Fruit fly (Drosophila melanogaster): Measurements from ENCODE around the gene trio.

- no peak for TF ChIP-seq h (optimal IDR thresholded peaks at IDR 0.05)
- TF ChIP-seq insv (optimal IDR thresholded peaks at IDR 0.05) = no peak
- no peak for TF ChIP-seq Sin3A (optimal IDR thresholded peaks at IDR 0.05)
- TF ChIP-seq psq (optimal IDR thresholded peaks at IDR 0.05) = no peak
- no peak for TF ChIP-seq ttk (optimal IDR thresholded peaks at IDR 0.05)
- no peak for TF ChIP-seq Myc (optimal IDR thresholded peaks at IDR 0.05)
Observed at dm6 chr3L:993709-994108, 41.0 kb downstream of the trio start, which contains the start of gene aln.

Measured in Kc167 (cell line).